Fruit fly (Drosophila melanogaster): ENCODE results near the gene Rpt3.

Rpt3 gene

DNA sequence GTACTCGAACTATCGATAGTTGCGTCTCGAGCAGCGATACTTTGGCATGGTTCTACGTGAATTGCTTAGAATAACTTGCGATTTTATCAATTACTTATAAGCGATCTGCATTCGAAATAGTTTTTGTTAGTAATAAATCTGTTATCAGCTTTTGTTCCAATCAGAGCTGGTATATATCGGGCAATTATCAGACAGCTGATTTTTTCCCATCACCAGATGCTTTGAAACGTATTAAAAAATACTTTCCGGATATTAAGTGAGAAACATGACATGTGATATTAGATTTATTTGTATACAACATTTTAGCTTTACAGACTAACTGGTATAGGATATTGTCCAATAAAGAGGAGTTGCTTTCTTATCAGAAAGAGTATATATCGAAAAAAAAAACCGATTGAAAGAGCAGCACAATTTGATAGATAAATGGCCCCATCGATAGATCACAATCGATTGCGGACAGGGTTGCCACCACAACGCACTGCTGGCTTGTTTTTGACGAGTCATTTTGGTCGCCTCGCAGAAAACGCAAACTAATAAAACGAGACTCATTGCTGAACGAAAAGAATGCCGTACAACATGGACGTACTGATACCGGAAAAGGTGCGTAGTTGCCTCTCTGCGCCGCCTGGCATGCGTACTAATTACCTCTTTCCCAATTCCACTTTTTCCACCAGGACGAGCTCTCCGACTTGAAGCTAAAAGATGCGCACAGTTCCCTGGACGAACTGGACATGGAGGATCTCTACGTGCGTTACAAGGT lies at the start of gene Rpt3 (continued):
- TF ChIP-seq BEAF-32 (GFP tag; optimal IDR thresholded peaks at IDR 0.05) (peak; percentile 90), dati (GFP tag; IDR thresholded peaks at IDR 0.05) (no peak), mirr (GFP tag; optimal IDR thresholded peaks at IDR 0.05) (no peak), CTCF (GFP tag; optimal IDR thresholded peaks at IDR 0.05) (no peak), Dad (GFP tag; optimal IDR thresholded peaks at IDR 0.05) (no peak), onecut (GFP tag; IDR thresholded peaks at IDR 0.05) (no peak), eve (GFP tag; optimal IDR thresholded peaks at IDR 0.05) (no peak), trem (tag; optimal IDR thresholded peaks at IDR 0.05) (peak; percentile 30), Dll (GFP tag; IDR thresholded peaks at IDR 0.05; ENCODE audit: partially characterized antibody) (peak; percentile 86), vnd (GFP tag; IDR thresholded peaks at IDR 0.05; ENCODE audit: partially characterized antibody) (peak; percentile 77; the same call in 2 of the 3 replicates), zfh2 (GFP tag; optimal IDR thresholded peaks at IDR 0.05) (no peak), sqz (GFP tag; optimal IDR thresholded peaks at IDR 0.05) (no peak), CG33557 (GFP tag; optimal IDR thresholded peaks at IDR 0.05) (no peak), da (GFP tag; optimal IDR thresholded peaks at IDR 0.05) (no peak), unc-4 (GFP tag; IDR thresholded peaks at IDR 0.05; ENCODE audit: partially characterized antibody) (peak; percentile 76), chinmo (GFP tag; IDR thresholded peaks at IDR 0.05; ENCODE audit: partially characterized antibody) (0 out of 4 replicates have a peak, but pooled peaks have one; percentile 33), CG6272 (GFP tag; IDR thresholded peaks at IDR 0.05) (no peak), CG13287 (GFP tag; IDR thresholded peaks at IDR 0.05; ENCODE audit: partially characterized antibody) (peak; percentile 78), Dip3 (GFP tag; optimal IDR thresholded peaks at IDR 0.05) (no peak), CG12104 (GFP tag; optimal IDR thresholded peaks at IDR 0.05) (no peak), CG42726 (GFP tag; IDR thresholded peaks at IDR 0.05; ENCODE audit: partially characterized antibody) (peak; percentile 55; the same call in 1 of the 2 replicates), CG9437 (GFP tag; optimal IDR thresholded peaks at IDR 0.05) (peak; percentile 5), Oli (tag; optimal IDR thresholded peaks at IDR 0.05) (no peak), Nf-YB (GFP tag; optimal IDR thresholded peaks at IDR 0.05) (no peak), CG8765 (GFP tag; IDR thresholded peaks at IDR 0.05) (no peak), CG32772 (GFP tag; IDR thresholded peaks at IDR 0.05) (0 out of 2 replicates have a peak, but pooled peaks have one; percentile 9), Blimp-1 (GFP tag; optimal IDR thresholded peaks at IDR 0.05) (no peak), crp (GFP tag; optimal IDR thresholded peaks at IDR 0.05) (peak in 1 of 2 experiments; percentile 77), hb (GFP tag; IDR thresholded peaks at IDR 0.05; ENCODE audit: partially characterized antibody) (peak; percentile 72; the same call in 2 of the 3 replicates), CG30403 (GFP tag; optimal IDR thresholded peaks at IDR 0.05) (peak; percentile 39), CG34422 (GFP tag; IDR thresholded peaks at IDR 0.05) (no peak), CG11247 (GFP tag; IDR thresholded peaks at IDR 0.05) (no peak), CG6689 (GFP tag; IDR thresholded peaks at IDR 0.05) (0 out of 2 replicates have a peak, but pooled peaks have one; percentile 12), exex (tag; optimal IDR thresholded peaks at IDR 0.05) (no peak), hbn (GFP tag; IDR thresholded peaks at IDR 0.05; ENCODE audit: partially characterized antibody) (peak; percentile 63), sna (GFP tag; IDR thresholded peaks at IDR 0.05; ENCODE audit: partially characterized antibody) (peak; percentile 77), bbx (GFP tag; IDR thresholded peaks at IDR 0.05; ENCODE audit: partially characterized antibody) (peak; percentile 61), H15 (GFP tag; IDR thresholded peaks at IDR 0.05) (no peak), Vsx1 (GFP tag; optimal IDR thresholded peaks at IDR 0.05) (no peak), MTF-1 (GFP tag; optimal IDR thresholded peaks at IDR 0.05; ENCODE audit: borderline replicate concordance) (no peak), Hsf (GFP tag; optimal IDR thresholded peaks at IDR 0.05) (peak; percentile 6), pnt (GFP tag; optimal IDR thresholded peaks at IDR 0.05) (no peak), NfI (GFP tag; optimal IDR thresholded peaks at IDR 0.05) (no peak), lilli (GFP tag; optimal IDR thresholded peaks at IDR 0.05) (peak; percentile 24), CG2875 (GFP tag; optimal IDR thresholded peaks at IDR 0.05) (no peak), oc (tag; optimal IDR thresholded peaks at IDR 0.05) (no peak), CG18011 (GFP tag; optimal IDR thresholded peaks at IDR 0.05) (no peak), CG13424 (tag; optimal IDR thresholded peaks at IDR 0.05) (no peak)
